Worm (Caenorhabditis elegans) whole organism, L4 larva: ENCODE results near the gene E02H4.4.
"Not testable (repeated sequence)": the region's sequence is repeated elsewhere in the genome, so short reads cannot be mapped to it uniquely, and the experiment has no call there.

Source experiments
- lir-3 ChIP-seq: sonication (generic microtip); optimal IDR thresholded peaks from 2 replicates; lab custom pipeline; 2016; ENCODE audit warnings: mild to moderate bottlenecking, missing genetic modification characterization, missing compliant biosample characterization
- unc-130 ChIP-seq: sonication (generic microtip); optimal IDR thresholded peaks from 2 replicates; lab custom pipeline; 2016; ENCODE audit warnings: missing genetic modification reagents, missing genetic modification characterization, missing compliant biosample characterization
- zag-1 ChIP-seq: fragments of 150-350 bp; optimal IDR thresholded peaks from 2 replicates; lab custom pipeline; 2014; ENCODE audit warnings: missing biosample characterization, missing genetic modification characterization

DNA sequence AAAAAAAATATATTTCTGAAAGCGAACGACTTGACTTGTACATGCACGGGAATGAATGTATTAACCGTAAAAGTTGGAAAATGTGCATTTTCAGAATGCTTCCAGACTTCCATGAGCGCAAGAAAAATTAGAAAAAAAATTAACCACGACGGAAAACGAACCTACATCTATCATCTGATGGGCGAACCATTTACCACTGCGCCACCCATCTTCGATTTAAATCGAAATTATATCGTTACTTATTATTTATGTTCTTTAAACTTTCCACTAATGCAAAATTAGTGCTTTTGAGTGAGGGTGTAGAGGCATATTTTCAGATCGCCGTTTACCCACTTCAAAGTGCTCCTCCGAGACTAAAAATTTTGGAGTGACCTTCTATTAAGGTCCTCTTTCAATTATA lies 46.6 kb upstream of the E02H4.4 start:
- not testable (repeated sequence) for TF ChIP-seq unc-130 (GFP tag; lab: Kevin White, UChicago); zag-1 (tag; lab: Kevin White, UChicago); lir-3 (tag; lab: Kevin White, UChicago)
